Fruit fly (Drosophila melanogaster): ENCODE results near the gene cni.

DNA sequence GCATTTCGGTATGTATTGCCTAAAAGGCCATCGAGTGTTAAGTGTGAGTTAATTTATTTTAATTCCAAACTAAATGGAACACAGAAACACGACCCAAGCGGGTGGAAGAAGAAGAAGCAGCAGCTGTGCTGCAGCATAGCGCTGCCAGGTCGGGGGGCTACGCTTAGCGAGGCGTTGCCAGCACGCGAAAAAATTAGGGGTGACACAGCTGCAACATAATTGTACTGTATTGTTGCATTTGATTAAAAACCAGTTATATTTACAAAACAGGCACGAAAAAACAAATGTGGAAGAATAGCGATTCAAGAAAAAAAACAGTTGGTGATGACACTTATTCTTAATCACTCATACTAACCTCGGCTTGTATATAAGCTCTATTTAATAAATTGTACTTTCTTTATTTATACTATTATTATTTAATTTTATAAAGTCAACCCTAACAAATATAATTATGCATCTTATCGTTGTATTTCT is 39.7 kb upstream of the cni start:
- no peak for TF ChIP-seq CG8159 (tag; optimal IDR thresholded peaks at IDR 0.05)
- TF ChIP-seq gl (tag; optimal IDR thresholded peaks at IDR 0.05), result no peak
- no peak for TF ChIP-seq CG13204 (GFP tag; optimal IDR thresholded peaks at IDR 0.05)

Measured in whole organism, pupa.